Worm (Caenorhabditis elegans) whole organism, late embryonic: ENCODE data around the gene C36C5.12.

ENCODE experiments used
- ceh-14 ChIP-seq: sonication (generic microtip); optimal IDR thresholded peaks from 2 replicates; lab custom pipeline; 2016; ENCODE audit warnings: missing genotype, missing genetic modification characterization, missing compliant biosample characterization
- dve-1 ChIP-seq: sonication (generic microtip); optimal IDR thresholded peaks from 2 replicates; lab custom pipeline; 2017; ENCODE audit warnings: antibody characterized with exemption, mild to moderate bottlenecking, missing genetic modification characterization, missing compliant biosample characterization
- elt-2 ChIP-seq: sonication (generic microtip); optimal IDR thresholded peaks from 2 replicates; lab custom pipeline; 2016; ENCODE audit warnings: missing genetic modification reagents, missing genetic modification characterization, missing compliant biosample characterization
- lim-6 ChIP-seq: sonication (generic microtip); optimal IDR thresholded peaks from 2 replicates; lab custom pipeline; 2016; ENCODE audit warnings: missing genetic modification characterization, missing compliant biosample characterization
- lin-11 ChIP-seq: fragments of 200-800 bp; sonication (Bioruptor generic); optimal IDR thresholded peaks from 2 replicates; lab custom pipeline; 2018; ENCODE audit warnings: mild to moderate bottlenecking, missing genetic modification characterization, missing compliant biosample characterization
- madf-2 ChIP-seq: sonication (generic microtip); optimal IDR thresholded peaks from 2 replicates; lab custom pipeline; 2017; ENCODE audit warnings: missing genetic modification characterization, missing compliant biosample characterization
- nhr-11 ChIP-seq: fragments of 150-350 bp; optimal IDR thresholded peaks from 2 replicates; lab custom pipeline; 2014; ENCODE audit warnings: missing biosample characterization, missing genetic modification characterization
- pag-3 ChIP-seq: sonication (generic microtip); optimal IDR thresholded peaks from 2 replicates; lab custom pipeline; 2016; ENCODE audit warnings: missing compliant biosample characterization, missing genetic modification characterization, borderline replicate concordance
- pqm-1 ChIP-seq: sonication (generic microtip); optimal IDR thresholded peaks from 2 replicates; lab custom pipeline; 2016; ENCODE audit warnings: missing genetic modification characterization, missing compliant biosample characterization

DNA sequence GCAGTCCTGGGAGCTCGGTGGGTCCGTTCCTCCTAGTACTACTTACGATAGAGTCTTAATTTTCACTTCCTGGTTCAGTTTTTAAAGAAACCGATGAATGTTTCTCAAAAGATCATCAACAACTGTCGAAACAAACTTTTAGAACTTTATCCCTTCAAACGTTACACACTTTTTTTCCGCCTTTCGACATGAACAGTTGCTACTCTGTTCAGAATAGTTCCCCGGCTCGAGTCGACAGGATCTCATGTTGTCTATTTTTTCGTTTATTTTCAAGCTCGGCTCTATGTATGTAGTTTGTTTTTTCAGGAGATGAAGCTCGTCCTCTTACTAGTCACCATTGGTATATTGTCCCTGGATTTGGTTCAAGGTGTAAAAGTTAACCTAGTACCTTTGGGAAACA, 2.4 kb downstream of the C36C5.12 start, which contains the start of gene exh-1:
- TF ChIP-seq nhr-11 (tag; lab: Kevin White, UChicago) (no peak), dve-1 (tag; lab: Kevin White, UChicago) (no peak), pag-3 (tag; lab: Kevin White, UChicago) (no peak), ceh-14 (tag; lab: Kevin White, UChicago) (no peak), pqm-1 (tag; lab: Kevin White, UChicago) (no peak), lim-6 (no peak), elt-2 (tag; lab: Kevin White, UChicago) (no peak), madf-2 (tag; lab: Kevin White, UChicago) (no peak), lin-11 (tag; lab: Kevin White, UChicago) (no peak)
